Worm (Caenorhabditis elegans): ENCODE results near the gene srsx-17.

The srsx-17 gene

ce11 chrV:5917707-5918106 lies 9.7 kb upstream of the srsx-17 start, which contains the start of gene lrpr-1 (continued):
- TF ChIP-seq mes-4 (tag; optimal IDR thresholded peaks at IDR 0.05) (no peak), attf-6 (GFP tag; IDR thresholded peaks at IDR 0.05) (no peak), let-607 (tag; optimal IDR thresholded peaks at IDR 0.05) (no peak), nhr-80 (tag; optimal IDR thresholded peaks at IDR 0.05) (no peak), sptf-2 (GFP tag; optimal IDR thresholded peaks at IDR 0.05) (no peak), ztf-18 (tag; optimal IDR thresholded peaks at IDR 0.05) (peak; percentile 28), lag-1 (GFP tag; IDR thresholded peaks at IDR 0.05) (no peak), ceh-91 (GFP tag; IDR thresholded peaks at IDR 0.05) (peak; percentile 52), unc-62 (GFP tag; optimal IDR thresholded peaks at IDR 0.05) (no peak), ceh-40 (GFP tag; IDR thresholded peaks at IDR 0.05) (no peak), F49E8.2 (tag; optimal IDR thresholded peaks at IDR 0.05; ENCODE audit: insufficient read depth) (no peak), dpl-1 (GFP tag; optimal IDR thresholded peaks at IDR 0.05) (peak; percentile 81), lin-54 (GFP tag; optimal IDR thresholded peaks at IDR 0.05) (peak; percentile 99), rcor-1 (GFP tag; IDR thresholded peaks at IDR 0.05) (peak; percentile 67), egl-44 (GFP tag; IDR thresholded peaks at IDR 0.05) (no peak), B0336.3 (GFP tag; IDR thresholded peaks at IDR 0.05) (no peak), F10E7.11 (tag; optimal IDR thresholded peaks at IDR 0.05) (no peak), gei-17 (GFP tag; optimal IDR thresholded peaks at IDR 0.05) (no peak), lin-26 (GFP tag; IDR thresholded peaks at IDR 0.05) (no peak), Y95B8A.8 (GFP tag; IDR thresholded peaks at IDR 0.05) (no peak), lsy-27 (tag; optimal IDR thresholded peaks at IDR 0.05; ENCODE audit: borderline replicate concordance, insufficient read depth) (no peak), Y53G8AR.9 (GFP tag; conservative IDR thresholded peaks at IDR 0.05) (no peak), lir-1 (GFP tag; conservative IDR thresholded peaks at IDR 0.05) (peak; percentile 73), tbx-9 (tag; optimal IDR thresholded peaks at IDR 0.05; ENCODE audit: borderline replicate concordance) (no peak), lin-35 (GFP tag; optimal IDR thresholded peaks at IDR 0.05) (peak; percentile 65 to 95 (median 67)), cebp-2 (GFP tag; IDR thresholded peaks at IDR 0.05) (no peak), let-526 (GFP tag; IDR thresholded peaks at IDR 0.05) (0 out of 2 replicates have a peak, but pooled peaks have one; percentile 56), snpc-4 (GFP tag; optimal IDR thresholded peaks at IDR 0.05) (no peak), snpc-4 (tag; optimal IDR thresholded peaks at IDR 0.05) (peak in 1 of 4 experiments; percentile 18), aptf-3 (GFP tag; IDR thresholded peaks at IDR 0.05) (no peak), egrh-3 (GFP tag; IDR thresholded peaks at IDR 0.05) (no peak), repo-1 (tag; optimal IDR thresholded peaks at IDR 0.05) (no peak), sdz-38 (tag; optimal IDR thresholded peaks at IDR 0.05) (no peak), egl-18 (GFP tag; IDR thresholded peaks at IDR 0.05) (no peak), aptf-2 (GFP tag; conservative IDR thresholded peaks at IDR 0.05) (peak; percentile 79), lin-40 (tag; optimal IDR thresholded peaks at IDR 0.05) (no peak), F39B2.1 (GFP tag; IDR thresholded peaks at IDR 0.05) (no peak), F33H1.4 (GFP tag; IDR thresholded peaks at IDR 0.05) (peak; percentile 70; the same call in 1 of the 2 replicates), madf-6 (GFP tag; IDR thresholded peaks at IDR 0.05) (peak; percentile 85), rpc-1 (optimal IDR thresholded peaks at IDR 0.05) (no peak), rpc-1 (tag; optimal IDR thresholded peaks at IDR 0.05) (no peak), madf-3 (GFP tag; IDR thresholded peaks at IDR 0.05) (peak; percentile 87), T07F8.4 (tag; optimal IDR thresholded peaks at IDR 0.05) (no peak), athp-1 (tag; optimal IDR thresholded peaks at IDR 0.05) (peak; percentile 39), efl-1 (GFP tag; optimal IDR thresholded peaks at IDR 0.05) (peak; percentile 79), attf-3 (GFP tag; conservative IDR thresholded peaks at IDR 0.05) (peak; percentile 71), chd-7 (tag; optimal IDR thresholded peaks at IDR 0.05) (no peak), pbrm-1 (GFP tag; IDR thresholded peaks at IDR 0.05) (0 out of 2 replicates have a peak, but pooled peaks have one; percentile 44), madf-10 (tag; optimal IDR thresholded peaks at IDR 0.05) (peak; percentile 65), ets-4 (GFP tag; optimal IDR thresholded peaks at IDR 0.05) (no peak)

Measured in whole organism, young adult.